Fruit fly (Drosophila melanogaster) S2 (cell line): ENCODE measurements around the gene CG9386.

Experiments
- CG8478 ChIP-seq: fragments of >200 bp; optimal IDR thresholded peaks from 2 replicates; lab custom pipeline; 2018
- CTCF ChIP-seq, 2 experiments: fragments of >200 bp; optimal IDR thresholded peaks; 2 replicates each; lab custom pipeline; 2018

- TF ChIP-seq CG8478 (lab: Kevin White, UChicago), result no peak
- no peak for TF ChIP-seq CTCF (optimal IDR thresholded peaks at IDR 0.05; lab: Kevin White, UChicago)
Observed at dm6 chr3R:9534595-9535217, 20.5 kb downstream of the CG9386 start.
